Worm (Caenorhabditis elegans): Measurements from ENCODE around the gene dhs-25.
A peak's percentile ranks its signal among the peaks of the same experiment; 100 is the strongest.

Gene dhs-25

ce11 chrX:1486135-1486648 is at the start of gene dhs-25, which contains the start of gene D1005.10:
Gene dhs-25 (plus strand): TSS chrX:1486532.
Gene D1005.10 (minus strand): TSS chrX:1486185.
- TF ChIP-seq unc-62 (GFP tag; optimal IDR thresholded peaks at IDR 0.05): no peak

ce11 chrX:1437097-1437496 is 49.2 kb upstream of the dhs-25 start:
- TF ChIP-seq unc-62 (GFP tag; optimal IDR thresholded peaks at IDR 0.05): no peak

ce11 chrX:1438925-1439324 is 47.4 kb upstream of the dhs-25 start:
- no peak for TF ChIP-seq unc-62 (GFP tag; optimal IDR thresholded peaks at IDR 0.05)

- TF ChIP-seq unc-62 (GFP tag; optimal IDR thresholded peaks at IDR 0.05): no peak
These were observed 46.2 kb upstream of the dhs-25 start, which contains the start of gene sedl-1 for ce11 chrX:1440161-1440560. Gene sedl-1 (minus strand): TSS chrX:1440261.

- no peak for TF ChIP-seq unc-62 (GFP tag; optimal IDR thresholded peaks at IDR 0.05)
These were observed 44.6 kb upstream of the dhs-25 start for ce11 chrX:1441602-1442183.

- TF ChIP-seq unc-62 (GFP tag; optimal IDR thresholded peaks at IDR 0.05): no peak
These were observed 42.6 kb upstream of the dhs-25 start for ce11 chrX:1443556-1444243.

ce11 chrX:1445696-1446095 is 40.6 kb upstream of the dhs-25 start:
- TF ChIP-seq unc-62 (GFP tag; optimal IDR thresholded peaks at IDR 0.05): no peak

ce11 chrX:1446593-1447141 is 39.7 kb upstream of the dhs-25 start, which contains the start of gene zfp-3:
Gene zfp-3 (minus strand): TSS chrX:1446643.
- peak; percentile 5 for TF ChIP-seq unc-62 (GFP tag; optimal IDR thresholded peaks at IDR 0.05)

ce11 chrX:1450352-1450818 is 35.9 kb upstream of the dhs-25 start, which contains the start of gene W05H7.1:
Gene W05H7.1 (plus strand): TSS chrX:1450768.
- no peak for TF ChIP-seq unc-62 (GFP tag; optimal IDR thresholded peaks at IDR 0.05)

- no peak for TF ChIP-seq unc-62 (GFP tag; optimal IDR thresholded peaks at IDR 0.05)
These were observed 35.1 kb upstream of the dhs-25 start for ce11 chrX:1451240-1451639.

ce11 chrX:1451816-1452602 is 34.3 kb upstream of the dhs-25 start:
- no peak for TF ChIP-seq unc-62 (GFP tag; optimal IDR thresholded peaks at IDR 0.05)

ce11 chrX:1453770-1454169 is 32.6 kb upstream of the dhs-25 start, which contains the start of gene cebp-1:
Gene cebp-1 (minus strand): TSS chrX:1453868.
- TF ChIP-seq unc-62 (GFP tag; optimal IDR thresholded peaks at IDR 0.05): no peak

- no peak for TF ChIP-seq unc-62 (GFP tag; optimal IDR thresholded peaks at IDR 0.05)
These were observed 31.9 kb upstream of the dhs-25 start for ce11 chrX:1454385-1454784.

ce11 chrX:1456350-1457080 is 29.8 kb upstream of the dhs-25 start:
- no peak for TF ChIP-seq unc-62 (GFP tag; optimal IDR thresholded peaks at IDR 0.05)

- no peak for TF ChIP-seq unc-62 (GFP tag; optimal IDR thresholded peaks at IDR 0.05)
These were observed 27.5 kb upstream of the dhs-25 start, which contains the start of gene D1005.2 for ce11 chrX:1458793-1459192. Gene D1005.2 (plus strand): TSS chrX:1459022.
